Worm (Caenorhabditis elegans) whole organism, late embryonic: ENCODE data around the gene F37A4.5.

ENCODE experiments used
- C38D4.7 ChIP-seq: fragments of 200-800 bp; sonication (Bioruptor generic); optimal IDR thresholded peaks from 2 replicates; lab custom pipeline; 2018; ENCODE audit warnings: mild to moderate bottlenecking, missing genetic modification characterization, moderate library complexity, missing compliant biosample characterization
- Y22D7AL.16 ChIP-seq: sonication (generic microtip); optimal IDR thresholded peaks from 2 replicates; lab custom pipeline; 2016; ENCODE audit warnings: missing genetic modification characterization, missing compliant biosample characterization
- ahr-1 ChIP-seq: sonication (generic microtip); optimal IDR thresholded peaks from 2 replicates; lab custom pipeline; 2016; ENCODE audit warnings: missing genetic modification characterization, missing compliant biosample characterization
- ama-1 ChIP-seq: fragments of 150-350 bp; optimal IDR thresholded peaks from 2 replicates; lab custom pipeline; 2014
- ceh-18 ChIP-seq: sonication (generic microtip); optimal IDR thresholded peaks from 2 replicates; lab custom pipeline; 2016; ENCODE audit warnings: missing genetic modification characterization, missing compliant biosample characterization
- ceh-19 ChIP-seq: fragments of 200-800 bp; sonication (Bioruptor generic); optimal IDR thresholded peaks from 2 replicates; lab custom pipeline; 2018; ENCODE audit warnings: mild to moderate bottlenecking, missing genetic modification characterization, missing compliant biosample characterization
- ceh-2 ChIP-seq: sonication (generic microtip); optimal IDR thresholded peaks from 2 replicates; lab custom pipeline; 2016; ENCODE audit warnings: missing genotype, missing genetic modification characterization, missing compliant biosample characterization
- ceh-22 ChIP-seq: sonication (generic microtip); optimal IDR thresholded peaks from 2 replicates; lab custom pipeline; 2017; ENCODE audit warnings: missing biosample characterization, missing genetic modification characterization
- ceh-31 ChIP-seq: sonication (generic microtip); optimal IDR thresholded peaks from 2 replicates; lab custom pipeline; 2016; ENCODE audit warnings: missing genetic modification characterization, missing compliant biosample characterization
- ceh-34 ChIP-seq: sonication (generic microtip); optimal IDR thresholded peaks from 2 replicates; lab custom pipeline; 2016; ENCODE audit warnings: mild to moderate bottlenecking, missing genetic modification characterization, missing compliant biosample characterization
- ceh-9 ChIP-seq: sonication (generic microtip); optimal IDR thresholded peaks from 2 replicates; lab custom pipeline; 2016; ENCODE audit warnings: mild to moderate bottlenecking, missing genetic modification characterization, inconsistent platforms, missing compliant biosample characterization
- dmd-4 ChIP-seq: sonication (generic microtip); optimal IDR thresholded peaks from 2 replicates; lab custom pipeline; 2016; ENCODE audit warnings: borderline replicate concordance, missing genetic modification characterization, missing compliant biosample characterization
- dve-1 ChIP-seq: sonication (generic microtip); optimal IDR thresholded peaks from 2 replicates; lab custom pipeline; 2017; ENCODE audit warnings: antibody characterized with exemption, mild to moderate bottlenecking, missing genetic modification characterization, missing compliant biosample characterization
- elt-2 ChIP-seq: sonication (generic microtip); optimal IDR thresholded peaks from 2 replicates; lab custom pipeline; 2016; ENCODE audit warnings: missing genetic modification reagents, missing genetic modification characterization, missing compliant biosample characterization
- ets-4 ChIP-seq: sonication (generic microtip); optimal IDR thresholded peaks from 2 replicates; lab custom pipeline; 2016; ENCODE audit warnings: missing genetic modification characterization, missing compliant biosample characterization
- fax-1 ChIP-seq: sonication (generic microtip); optimal IDR thresholded peaks from 2 replicates; lab custom pipeline; 2016; ENCODE audit warnings: missing genotype, missing genetic modification characterization, missing compliant biosample characterization
- fkh-10 ChIP-seq: fragments of 150-350 bp; optimal IDR thresholded peaks from 2 replicates; lab custom pipeline; 2014; ENCODE audit warnings: missing biosample characterization, missing genetic modification reagents, missing genetic modification characterization
- hlh-13 ChIP-seq: fragments of 200-800 bp; sonication (Bioruptor generic); optimal IDR thresholded peaks from 2 replicates; lab custom pipeline; 2018; ENCODE audit warnings: mild to moderate bottlenecking, missing genetic modification characterization, missing compliant biosample characterization
- hlh-30 ChIP-seq: sonication (generic microtip); optimal IDR thresholded peaks from 2 replicates; lab custom pipeline; 2017; ENCODE audit warnings: antibody characterized with exemption, missing genetic modification characterization, missing compliant biosample characterization; ENCODE audit not compliant: insufficient read depth
- hlh-6 ChIP-seq: sonication (generic microtip); optimal IDR thresholded peaks from 2 replicates; lab custom pipeline; 2016; ENCODE audit warnings: missing genotype, missing genetic modification characterization, missing compliant biosample characterization
- lin-11 ChIP-seq: fragments of 200-800 bp; sonication (Bioruptor generic); optimal IDR thresholded peaks from 2 replicates; lab custom pipeline; 2018; ENCODE audit warnings: mild to moderate bottlenecking, missing genetic modification characterization, missing compliant biosample characterization
- madf-2 ChIP-seq: sonication (generic microtip); optimal IDR thresholded peaks from 2 replicates; lab custom pipeline; 2017; ENCODE audit warnings: missing genetic modification characterization, missing compliant biosample characterization
- mec-3 ChIP-seq: sonication (generic microtip); optimal IDR thresholded peaks from 2 replicates; lab custom pipeline; 2016; ENCODE audit warnings: borderline replicate concordance, missing genetic modification characterization, missing compliant biosample characterization
- nfya-1 ChIP-seq: sonication (generic microtip); optimal IDR thresholded peaks from 2 replicates; lab custom pipeline; 2017; ENCODE audit warnings: missing genetic modification characterization, mild to moderate bottlenecking, missing compliant biosample characterization, antibody characterized with exemption, moderate library complexity
- nhr-232 ChIP-seq: sonication (generic microtip); optimal IDR thresholded peaks from 2 replicates; lab custom pipeline; 2016; ENCODE audit warnings: missing genetic modification characterization, missing compliant biosample characterization
- pag-3 ChIP-seq: sonication (generic microtip); optimal IDR thresholded peaks from 2 replicates; lab custom pipeline; 2016; ENCODE audit warnings: missing compliant biosample characterization, missing genetic modification characterization, borderline replicate concordance
- pha-2 ChIP-seq: sonication (generic microtip); optimal IDR thresholded peaks from 2 replicates; lab custom pipeline; 2017; ENCODE audit warnings: mild to moderate bottlenecking, missing genetic modification characterization, missing compliant biosample characterization
- pqm-1 ChIP-seq: sonication (generic microtip); optimal IDR thresholded peaks from 2 replicates; lab custom pipeline; 2016; ENCODE audit warnings: missing genetic modification characterization, missing compliant biosample characterization
- ref-2 ChIP-seq: sonication (generic microtip); optimal IDR thresholded peaks from 2 replicates; lab custom pipeline; 2016; ENCODE audit warnings: missing genetic modification characterization, missing compliant biosample characterization
- sox-4 ChIP-seq: sonication (generic microtip); optimal IDR thresholded peaks from 2 replicates; lab custom pipeline; 2017; ENCODE audit warnings: mild to moderate bottlenecking, missing genetic modification characterization, inconsistent platforms, missing compliant biosample characterization
- syd-9 ChIP-seq: sonication (generic microtip); optimal IDR thresholded peaks from 2 replicates; lab custom pipeline; 2016; ENCODE audit warnings: mild to moderate bottlenecking, missing genetic modification characterization, moderate library complexity, missing compliant biosample characterization
- tbx-7 ChIP-seq: sonication (generic microtip); optimal IDR thresholded peaks from 2 replicates; lab custom pipeline; 2016; ENCODE audit warnings: missing genotype, missing genetic modification characterization, missing compliant biosample characterization
- ttx-3 ChIP-seq: sonication (generic microtip); optimal IDR thresholded peaks from 2 replicates; lab custom pipeline; 2016; ENCODE audit warnings: missing genetic modification reagents, missing genetic modification characterization, missing compliant biosample characterization
- unc-3 ChIP-seq, 2 experiments: fragments of 200-800 bp in 1 of 2; sonication (Bioruptor generic) in 1 of 2; sonication (generic microtip) in 1 of 2; conservative IDR thresholded peaks in 1 of 2; optimal IDR thresholded peaks in 1 of 2; 2 replicates each; pipeline versions ENCODE4 v1.3.6 to Lab custom; 2016 to 2022; ENCODE audit warnings: missing compliant biosample characterization in 2 of 2, missing genetic modification characterization in 2 of 2, missing genetic modification reagents in 1 of 2
- unc-55 ChIP-seq: sonication (generic microtip); optimal IDR thresholded peaks from 2 replicates; lab custom pipeline; 2017; ENCODE audit warnings: missing biosample characterization, missing genetic modification reagents, missing genetic modification characterization
- zip-5 ChIP-seq: sonication (generic microtip); optimal IDR thresholded peaks from 2 replicates; lab custom pipeline; 2016; ENCODE audit warnings: missing genetic modification characterization, missing compliant biosample characterization

Gene F37A4.5

DNA sequence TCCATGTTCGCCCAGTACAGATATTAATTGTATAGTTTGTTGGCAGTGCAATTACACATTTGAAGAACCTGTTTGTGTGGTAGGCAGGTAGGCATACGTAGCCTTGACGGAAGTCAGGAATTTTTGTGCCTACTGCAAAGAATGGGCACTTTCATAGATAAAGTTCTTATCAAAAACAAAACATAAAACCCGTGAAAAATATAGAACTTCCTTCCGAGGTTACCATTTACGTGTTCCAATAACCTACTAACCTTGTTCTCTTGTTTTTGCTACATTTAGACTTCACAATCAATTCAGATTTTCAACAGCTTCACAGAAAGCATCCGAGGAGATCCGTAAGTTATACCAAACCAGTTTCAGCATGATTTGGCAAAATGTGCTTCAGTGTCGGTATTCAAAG, 1.6 kb downstream of the F37A4.5 start, which contains the start of gene F37A4.4:
F37A4.4 (plus strand) TSS at position 301 of the 400 bp plus-strand sequence.
- TF ChIP-seq Y22D7AL.16 (tag; lab: Kevin White, UChicago) (no peak), unc-3 (GFP tag; conservative IDR thresholded peaks at IDR 0.05; lab: Robert Waterston, UW) (no peak), unc-3 (tag; optimal IDR thresholded peaks at IDR 0.05; lab: Kevin White, UChicago) (no peak), fax-1 (tag; lab: Kevin White, UChicago) (no peak), syd-9 (tag; lab: Kevin White, UChicago) (no peak), unc-55 (GFP tag; lab: Kevin White, UChicago) (no peak), pag-3 (tag; lab: Kevin White, UChicago) (no peak), ahr-1 (tag; lab: Kevin White, UChicago) (no peak), elt-2 (tag; lab: Kevin White, UChicago) (no peak)
- TF ChIP-seq, all 69 proteins: peak for 0

DNA sequence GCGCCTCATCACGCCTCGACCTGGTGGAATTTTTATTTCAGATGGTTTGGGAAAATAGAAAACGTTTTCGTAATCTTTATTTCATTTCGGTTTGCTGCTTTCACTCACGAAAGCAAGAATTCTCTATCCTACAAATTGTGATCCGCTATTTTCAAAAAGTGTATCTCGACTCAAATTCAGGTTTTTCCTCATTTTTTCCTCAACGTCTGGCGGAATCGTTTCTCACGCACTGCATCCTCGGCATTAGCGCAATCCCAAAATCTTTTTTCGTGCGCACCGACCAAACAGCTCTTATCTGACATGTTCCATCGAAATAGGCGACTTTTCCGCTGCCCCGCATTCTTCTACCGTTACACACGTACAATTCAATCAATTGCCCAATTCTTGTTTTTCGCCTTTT, 6.6 kb downstream of the F37A4.5 start, which contains the start of gene F37A4.3:
F37A4.3 (plus strand) TSS at position 301 of the 400 bp plus-strand sequence.
- TF ChIP-seq ceh-9 (tag; lab: Kevin White, UChicago) (no peak), pha-2 (tag; lab: Kevin White, UChicago) (no peak), ttx-3 (no peak), ceh-18 (tag; lab: Kevin White, UChicago) (no peak), dmd-4 (tag; lab: Kevin White, UChicago) (no peak), ceh-34 (tag; lab: Kevin White, UChicago) (no peak), ceh-22 (tag; lab: Kevin White, UChicago) (no peak), elt-2 (tag; lab: Kevin White, UChicago) (no peak), C38D4.7 (no peak), syd-9 (tag; lab: Kevin White, UChicago) (no peak), ama-1 (no peak), zip-5 (tag; lab: Kevin White, UChicago) (no peak), ceh-2 (tag; lab: Kevin White, UChicago) (no peak), ceh-19 (GFP tag; lab: Kevin White, UChicago) (no peak), dve-1 (tag; lab: Kevin White, UChicago) (no peak), fkh-10 (GFP tag; lab: Kevin White, UChicago) (no peak), sox-4 (tag; lab: Kevin White, UChicago) (no peak)

DNA sequence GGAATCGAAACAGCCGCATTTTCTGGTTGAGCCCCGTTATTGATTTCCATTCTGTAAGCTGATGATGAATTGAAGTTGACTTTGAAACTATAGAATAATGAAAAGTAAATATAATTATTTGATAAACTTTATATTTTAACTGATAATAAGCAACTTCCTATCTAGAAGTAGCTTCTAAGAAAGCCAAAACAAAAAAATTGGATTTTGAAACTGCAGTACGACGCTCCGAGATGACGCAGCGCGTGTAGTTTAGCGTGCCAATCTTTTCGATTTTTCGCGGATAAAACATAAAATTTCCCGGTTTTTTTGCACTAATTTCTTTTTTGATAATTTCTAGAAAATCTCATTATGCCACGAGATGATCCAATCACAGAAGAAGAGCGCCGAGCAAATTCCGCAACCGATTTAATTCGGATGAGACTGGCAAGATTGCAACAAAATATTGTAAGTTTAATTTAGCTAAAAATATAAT, 10.6 kb downstream of the F37A4.5 start, which contains the start of the genes bath-41 and F37A4.2:
bath-41 (minus strand) TSS at position 51 of the 472 bp plus-strand sequence.
F37A4.2 (plus strand) TSS at position 247 of the 472 bp plus-strand sequence.
- peak; percentile 21 for TF ChIP-seq nfya-1
- no peak for TF ChIP-seq hlh-6 (tag; lab: Kevin White, UChicago)
- TF ChIP-seq elt-2 (tag; lab: Kevin White, UChicago): no peak

DNA sequence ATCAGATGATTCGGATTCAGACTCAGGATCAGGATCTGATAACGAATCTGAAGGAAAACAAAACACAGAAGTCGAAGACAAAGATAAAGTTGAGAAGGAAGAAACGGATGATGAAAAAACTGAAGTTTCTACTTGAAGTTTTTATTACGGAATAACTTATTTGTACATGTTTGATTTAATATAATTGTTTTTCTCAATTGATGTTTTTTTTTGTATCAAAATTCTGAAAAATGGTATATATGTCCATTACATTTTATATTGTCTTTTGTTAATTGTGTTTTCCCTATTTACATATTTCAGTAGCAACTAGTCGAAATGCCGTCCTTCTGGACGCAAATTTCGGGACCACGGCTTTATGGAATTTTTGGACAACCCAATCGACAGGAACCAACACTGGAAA, 11.4 kb downstream of the F37A4.5 start, which contains the start of gene F37A4.1:
F37A4.1 (plus strand) TSS at position 301 of the 400 bp plus-strand sequence.
- no peak for TF ChIP-seq nhr-232 (tag; lab: Kevin White, UChicago)
- no peak for TF ChIP-seq ref-2 (tag; lab: Kevin White, UChicago)
- TF ChIP-seq Y22D7AL.16 (tag; lab: Kevin White, UChicago): no peak
- no peak for TF ChIP-seq hlh-30 (tag; lab: Kevin White, UChicago)
- TF ChIP-seq ets-4 (tag; lab: Kevin White, UChicago): no peak
- TF ChIP-seq hlh-13 (GFP tag; lab: Kevin White, UChicago): no peak
- no peak for TF ChIP-seq tbx-7 (tag; lab: Kevin White, UChicago)
- TF ChIP-seq pqm-1 (tag; lab: Kevin White, UChicago): no peak
- TF ChIP-seq lin-11 (tag; lab: Kevin White, UChicago): no peak
- TF ChIP-seq ceh-31: no peak
- no peak for TF ChIP-seq mec-3 (tag; lab: Kevin White, UChicago)
- no peak for TF ChIP-seq madf-2 (tag; lab: Kevin White, UChicago)
- no peak for TF ChIP-seq nfya-1
